Worm (Caenorhabditis elegans): ENCODE results near the gene fut-6.

DNA sequence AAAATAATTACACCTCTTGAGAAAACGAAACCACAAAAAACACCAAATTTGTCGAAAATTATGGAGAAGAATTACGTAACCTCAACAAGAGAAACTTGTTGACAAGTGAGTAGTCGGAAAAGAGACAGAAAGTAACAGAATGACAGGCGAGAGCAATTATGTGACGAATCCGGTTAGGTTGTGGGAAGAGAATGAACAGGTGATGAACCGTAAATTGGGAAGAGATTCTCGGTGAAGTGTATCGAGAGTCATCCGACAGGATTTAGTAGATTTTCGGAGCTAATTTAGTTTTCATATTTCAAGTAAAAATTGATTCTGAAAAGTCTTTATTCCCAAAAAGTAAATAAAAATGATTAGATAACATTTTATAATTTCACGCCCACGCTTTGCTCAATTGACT is 25.7 kb upstream of the fut-6 start, which contains the start of gene T05A7.7:
- no peak for TF ChIP-seq cog-1 (tag; optimal IDR thresholded peaks at IDR 0.05)
- no peak for TF ChIP-seq tab-1 (GFP tag; IDR thresholded peaks at IDR 0.05)
- TF ChIP-seq T22C8.4 (GFP tag; IDR thresholded peaks at IDR 0.05) = no peak
- no peak for TF ChIP-seq ztf-23 (GFP tag; IDR thresholded peaks at IDR 0.05)
- TF ChIP-seq ref-1 (GFP tag; conservative IDR thresholded peaks at IDR 0.05) = no peak
- TF ChIP-seq klf-2 (GFP tag; conservative IDR thresholded peaks at IDR 0.05) = no peak
- no peak for TF ChIP-seq med-1 (GFP tag; optimal IDR thresholded peaks at IDR 0.05; ENCODE audit: insufficient read depth)
- no peak for TF ChIP-seq flt-1 (GFP tag; IDR thresholded peaks at IDR 0.05)
